Worm (Caenorhabditis elegans) whole organism, L4/young adult: Measurements from ENCODE around the gene R12A1.3.

ENCODE experiments used
- W03F9.2 ChIP-seq: fragments of 150-350 bp; optimal IDR thresholded peaks from 2 replicates; lab custom pipeline; 2014; ENCODE audit warnings: missing biosample characterization, missing genetic modification characterization
- dao-5 ChIP-seq: sonication (generic microtip); optimal IDR thresholded peaks from 2 replicates; lab custom pipeline; 2016; ENCODE audit warnings: missing genotype, missing genetic modification characterization, moderate library complexity, missing compliant biosample characterization
- him-1 ChIP-seq: sonication (generic microtip); optimal IDR thresholded peaks from 2 replicates; lab custom pipeline; 2016; ENCODE audit warnings: missing genotype, missing genetic modification reagents, missing genetic modification characterization, missing compliant biosample characterization

Gene R12A1.3

ce11 chrV:1431702-1432187 is 6.2 kb upstream of the R12A1.3 start, which contains the start of gene ges-1:
Gene ges-1, minus strand, starts transcription at chrV:1432137.
- TF ChIP-seq him-1 (tag; lab: Kevin White, UChicago), result no peak
- TF ChIP-seq W03F9.2 (tag; lab: Kevin White, UChicago), result no peak

- no peak for TF ChIP-seq dao-5 (tag; lab: Kevin White, UChicago)
- no peak for TF ChIP-seq W03F9.2 (tag; lab: Kevin White, UChicago)
- no peak for TF ChIP-seq him-1 (tag; lab: Kevin White, UChicago)
Observed at ce11 chrV:1423338-1423737, 2.3 kb downstream of the R12A1.3 start.

ce11 chrV:1422269-1422668 is 3.3 kb downstream of the R12A1.3 start:
- TF ChIP-seq W03F9.2 (tag; lab: Kevin White, UChicago) (no peak), him-1 (tag; lab: Kevin White, UChicago) (no peak)

ce11 chrV:1416154-1416553 is 9.4 kb downstream of the R12A1.3 start:
- TF ChIP-seq him-1 (tag; lab: Kevin White, UChicago), result no peak
- TF ChIP-seq W03F9.2 (tag; lab: Kevin White, UChicago), result no peak
- TF ChIP-seq dao-5 (tag; lab: Kevin White, UChicago), result no peak

- no peak for TF ChIP-seq W03F9.2 (tag; lab: Kevin White, UChicago)
- TF ChIP-seq dao-5 (tag; lab: Kevin White, UChicago), result no peak
- no peak for TF ChIP-seq him-1 (tag; lab: Kevin White, UChicago)
Observed at ce11 chrV:1414615-1415433, 10.8 kb downstream of the R12A1.3 start.

- TF ChIP-seq dao-5 (tag; lab: Kevin White, UChicago), result no peak
- TF ChIP-seq him-1 (tag; lab: Kevin White, UChicago), result no peak
- no peak for TF ChIP-seq W03F9.2 (tag; lab: Kevin White, UChicago)
Observed at ce11 chrV:1411459-1411858, 14.1 kb downstream of the R12A1.3 start, which contains the start of gene snt-5. Gene snt-5, minus strand, starts transcription at chrV:1411559.

- no peak for TF ChIP-seq W03F9.2 (tag; lab: Kevin White, UChicago)
- TF ChIP-seq dao-5 (tag; lab: Kevin White, UChicago), result no peak
- no peak for TF ChIP-seq him-1 (tag; lab: Kevin White, UChicago)
Observed at ce11 chrV:1410727-1411126, 14.9 kb downstream of the R12A1.3 start.

ce11 chrV:1408116-1408515 is 17.5 kb downstream of the R12A1.3 start:
- TF ChIP-seq him-1 (tag; lab: Kevin White, UChicago), result no peak
- TF ChIP-seq dao-5 (tag; lab: Kevin White, UChicago), result no peak
- TF ChIP-seq W03F9.2 (tag; lab: Kevin White, UChicago), result no peak

- TF ChIP-seq him-1 (tag; lab: Kevin White, UChicago) (no peak), W03F9.2 (tag; lab: Kevin White, UChicago) (no peak), dao-5 (tag; lab: Kevin White, UChicago) (no peak)
Observed at ce11 chrV:1392900-1393299, 32.7 kb downstream of the R12A1.3 start, which contains the start of gene Y75B7AR.1. Gene Y75B7AR.1, minus strand, starts transcription at chrV:1393000.

- TF ChIP-seq W03F9.2 (tag; lab: Kevin White, UChicago) (no peak), dao-5 (tag; lab: Kevin White, UChicago) (no peak), him-1 (tag; lab: Kevin White, UChicago) (no peak)
Observed at ce11 chrV:1390415-1390814, 35.2 kb downstream of the R12A1.3 start.

ce11 chrV:1389838-1390237 is 35.8 kb downstream of the R12A1.3 start:
- TF ChIP-seq W03F9.2 (tag; lab: Kevin White, UChicago) (no peak), dao-5 (tag; lab: Kevin White, UChicago) (no peak), him-1 (tag; lab: Kevin White, UChicago) (no peak)

ce11 chrV:1388247-1388646 is 37.3 kb downstream of the R12A1.3 start:
- TF ChIP-seq dao-5 (tag; lab: Kevin White, UChicago), result no peak
- TF ChIP-seq W03F9.2 (tag; lab: Kevin White, UChicago), result no peak
- TF ChIP-seq him-1 (tag; lab: Kevin White, UChicago), result no peak

- TF ChIP-seq W03F9.2 (tag; lab: Kevin White, UChicago), result no peak
- TF ChIP-seq him-1 (tag; lab: Kevin White, UChicago), result no peak
- no peak for TF ChIP-seq dao-5 (tag; lab: Kevin White, UChicago)
Observed at ce11 chrV:1383206-1383908, 42.2 kb downstream of the R12A1.3 start, which contains the start of gene rga-4. Gene rga-4, minus strand, starts transcription at chrV:1383256.
